Worm (Caenorhabditis elegans) whole organism, L3 larva: ENCODE data around the gene F02C12.2.

Experiments used
- R02D3.7 ChIP-seq: fragments of 150-350 bp; optimal IDR thresholded peaks from 2 replicates; lab custom pipeline; 2014; ENCODE audit warnings: missing biosample characterization, missing genetic modification characterization
- ama-1 ChIP-seq: fragments of 150-350 bp; optimal IDR thresholded peaks from 2 replicates; lab custom pipeline; 2018
- ceh-16 ChIP-seq: sonication (generic microtip); optimal IDR thresholded peaks from 2 replicates; lab custom pipeline; 2017; ENCODE audit warnings: missing biosample characterization, missing genetic modification characterization
- ceh-28 ChIP-seq: fragments of 150-350 bp; optimal IDR thresholded peaks from 2 replicates; lab custom pipeline; 2014; ENCODE audit warnings: missing biosample characterization, missing genetic modification reagents, missing genetic modification characterization
- ceh-82 ChIP-seq: fragments of 150-350 bp; optimal IDR thresholded peaks from 2 replicates; lab custom pipeline; 2014; ENCODE audit warnings: missing biosample characterization, missing genetic modification characterization
- ceh-9 ChIP-seq: sonication (generic microtip); optimal IDR thresholded peaks from 2 replicates; lab custom pipeline; 2018; ENCODE audit warnings: missing biosample characterization, missing genetic modification characterization
- daf-12 ChIP-seq: fragments of 150-350 bp; optimal IDR thresholded peaks from 2 replicates; lab custom pipeline; 2014; ENCODE audit warnings: missing biosample characterization, missing genetic modification reagents, missing genetic modification characterization
- egl-5 ChIP-seq: fragments of 150-350 bp; optimal IDR thresholded peaks from 2 replicates; lab custom pipeline; 2017; ENCODE audit warnings: missing biosample characterization, missing genetic modification reagents, missing genetic modification characterization, inconsistent platforms
- elt-1 ChIP-seq: fragments of 150-350 bp; optimal IDR thresholded peaks from 2 replicates; lab custom pipeline; 2014; ENCODE audit warnings: missing biosample characterization, missing genetic modification characterization
- elt-2 ChIP-seq: sonication (generic microtip); optimal IDR thresholded peaks from 2 replicates; lab custom pipeline; 2016; ENCODE audit warnings: missing genetic modification reagents, mild to moderate bottlenecking, missing genetic modification characterization, missing compliant biosample characterization
- eor-1 ChIP-seq, 2 experiments: fragments of 150-350 bp; optimal IDR thresholded peaks; 2 replicates each; lab custom pipeline; 2014 to 2018; ENCODE audit warnings: missing biosample characterization in 2 of 2, missing genetic modification characterization in 2 of 2
- fkh-2 ChIP-seq: fragments of 150-350 bp; optimal IDR thresholded peaks from 2 replicates; lab custom pipeline; 2014; ENCODE audit warnings: missing biosample characterization, missing genetic modification reagents, missing genetic modification characterization
- fos-1 ChIP-seq: fragments of 150-350 bp; optimal IDR thresholded peaks from 2 replicates; lab custom pipeline; 2014; ENCODE audit warnings: missing biosample characterization, missing genetic modification characterization
- hmg-11 ChIP-seq: sonication (generic microtip); optimal IDR thresholded peaks from 2 replicates; lab custom pipeline; 2016; ENCODE audit warnings: missing genetic modification characterization, missing compliant biosample characterization
- jun-1 ChIP-seq: fragments of 150-350 bp; optimal IDR thresholded peaks from 2 replicates; lab custom pipeline; 2014; ENCODE audit warnings: missing biosample characterization, missing genetic modification reagents, missing genetic modification characterization
- lin-15B ChIP-seq: fragments of 150-350 bp; optimal IDR thresholded peaks from 2 replicates; lab custom pipeline; 2014; ENCODE audit warnings: missing biosample characterization, missing genetic modification characterization
- lin-39 ChIP-seq: fragments of 150-350 bp; optimal IDR thresholded peaks from 2 replicates; lab custom pipeline; 2018; ENCODE audit warnings: missing biosample characterization, missing genetic modification reagents, missing genetic modification characterization
- lsy-12 ChIP-seq: sonication (generic microtip); optimal IDR thresholded peaks from 2 replicates; lab custom pipeline; 2016; ENCODE audit warnings: mild to moderate bottlenecking, missing genetic modification characterization, missing compliant biosample characterization
- mdl-1 ChIP-seq: fragments of 150-350 bp; optimal IDR thresholded peaks from 2 replicates; lab custom pipeline; 2014; ENCODE audit warnings: missing biosample characterization, missing genetic modification characterization
- mml-1 ChIP-seq: fragments of 150-350 bp; sonication (generic microtip); optimal IDR thresholded peaks from 3 replicates; lab custom pipeline; 2014; ENCODE audit warnings: missing biosample characterization, missing genetic modification characterization
- nhr-11 ChIP-seq: fragments of 150-350 bp; optimal IDR thresholded peaks from 2 replicates; lab custom pipeline; 2014; ENCODE audit warnings: missing biosample characterization, missing genetic modification characterization
- nhr-12 ChIP-seq: fragments of 150-350 bp; optimal IDR thresholded peaks from 2 replicates; lab custom pipeline; 2014; ENCODE audit warnings: missing biosample characterization, missing genetic modification characterization
- nhr-237 ChIP-seq: fragments of 150-350 bp; optimal IDR thresholded peaks from 2 replicates; lab custom pipeline; 2014; ENCODE audit warnings: missing biosample characterization, missing genetic modification characterization
- nhr-25 ChIP-seq: sonication (generic microtip); optimal IDR thresholded peaks from 2 replicates; lab custom pipeline; 2017; ENCODE audit warnings: missing biosample characterization, missing genetic modification characterization
- nhr-28 ChIP-seq: fragments of 150-350 bp; optimal IDR thresholded peaks from 2 replicates; lab custom pipeline; 2014; ENCODE audit warnings: missing biosample characterization, missing genetic modification characterization
- nhr-43 ChIP-seq: sonication (generic microtip); optimal IDR thresholded peaks from 2 replicates; lab custom pipeline; 2016; ENCODE audit warnings: mild to moderate bottlenecking, missing genetic modification characterization, missing compliant biosample characterization; ENCODE audit not compliant: poor library complexity, severe bottlenecking
- nhr-67 ChIP-seq: fragments of 150-350 bp; optimal IDR thresholded peaks from 2 replicates; lab custom pipeline; 2014; ENCODE audit warnings: missing biosample characterization, missing genetic modification characterization
- nhr-76 ChIP-seq: fragments of 150-350 bp; sonication (generic microtip); optimal IDR thresholded peaks from 5 replicates; lab custom pipeline; 2014; ENCODE audit warnings: missing biosample characterization, missing genetic modification characterization
- pha-4 ChIP-seq: fragments of 150-350 bp; optimal IDR thresholded peaks from 2 replicates; lab custom pipeline; 2014; ENCODE audit warnings: missing biosample characterization, missing genetic modification reagents, missing genetic modification characterization
- pqm-1 ChIP-seq: fragments of 150-350 bp; optimal IDR thresholded peaks from 2 replicates; lab custom pipeline; 2017; ENCODE audit warnings: missing biosample characterization, missing genetic modification characterization, inconsistent platforms
- sea-2 ChIP-seq: fragments of 150-350 bp; sonication (generic microtip); optimal IDR thresholded peaks from 4 replicates; lab custom pipeline; 2014; ENCODE audit warnings: missing biosample characterization, missing genetic modification reagents, missing genetic modification characterization
- skn-1 ChIP-seq: fragments of 150-350 bp; optimal IDR thresholded peaks from 2 replicates; lab custom pipeline; 2014; ENCODE audit warnings: missing biosample characterization, missing genetic modification characterization
- unc-39 ChIP-seq: sonication (generic microtip); optimal IDR thresholded peaks from 4 replicates; lab custom pipeline; 2017; ENCODE audit warnings: missing biosample characterization, missing genetic modification characterization
- ztf-4 ChIP-seq: fragments of 150-350 bp; optimal IDR thresholded peaks from 2 replicates; lab custom pipeline; 2014; ENCODE audit warnings: missing biosample characterization, missing genetic modification characterization

The F02C12.2 gene

DNA sequence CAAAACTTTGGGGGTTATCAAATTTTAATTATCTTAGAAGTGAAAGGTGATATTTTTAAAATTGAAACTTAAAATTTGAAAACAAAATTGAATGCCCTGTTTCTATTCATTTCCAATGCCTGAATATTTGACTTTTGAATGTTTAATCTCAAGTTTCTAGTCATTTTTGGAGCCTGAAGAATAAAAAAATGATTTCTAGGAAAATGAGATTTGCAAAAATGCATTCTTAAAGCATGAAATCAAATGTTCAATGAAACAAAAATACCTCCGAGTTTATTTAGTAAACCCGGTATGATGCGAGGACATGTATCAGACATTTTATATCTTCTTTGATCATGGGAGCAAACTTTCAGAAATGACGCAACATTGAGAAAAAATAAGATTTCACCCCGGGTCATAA is 20.0 kb downstream of the F02C12.2 start:
- no peak for TF ChIP-seq egl-5 (tag; lab: Kevin White, UChicago)
- TF ChIP-seq fos-1 (tag; lab: Kevin White, UChicago), result no peak
- TF ChIP-seq unc-39, result no peak
- no peak for TF ChIP-seq mdl-1 (tag; lab: Kevin White, UChicago)
- no peak for TF ChIP-seq sea-2
- TF ChIP-seq ama-1 (lab: Kevin White, UChicago), result no peak
- peak; percentile 84 for TF ChIP-seq nhr-11 (tag; lab: Kevin White, UChicago)
- no peak for TF ChIP-seq elt-1 (tag; lab: Kevin White, UChicago)
- TF ChIP-seq, all 47 proteins: peak for 1

DNA sequence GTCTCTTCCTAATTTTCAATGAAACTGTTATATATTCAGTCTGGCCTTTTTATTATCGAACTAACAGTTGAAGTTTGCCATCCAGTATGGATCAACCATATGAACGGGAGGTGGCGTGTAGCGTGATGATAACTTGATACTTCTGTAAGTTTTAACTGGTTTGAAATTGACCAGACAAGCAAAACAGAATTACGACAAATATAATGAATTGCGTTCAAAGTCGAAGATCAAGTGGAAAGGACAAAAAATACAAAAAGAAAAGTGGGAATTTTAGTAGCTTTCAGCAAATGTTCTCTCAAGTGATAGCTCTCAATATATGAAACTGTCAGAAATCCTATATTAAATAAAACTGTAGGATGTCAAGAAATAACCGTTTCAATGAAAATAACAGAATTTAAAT is 22.3 kb downstream of the F02C12.2 start, which contains the start of the genes C49F8.14 and gem-1:
TSS of gene C49F8.14 (minus strand) at position 99 of the 400 bp plus-strand sequence.
TSS of gene gem-1 (minus strand) at position 142 of the 400 bp plus-strand sequence.
- no peak for TF ChIP-seq pqm-1 (tag; lab: Kevin White, UChicago)
- TF ChIP-seq ceh-9 (tag; lab: Kevin White, UChicago), result no peak
- no peak for TF ChIP-seq lin-39 (tag; lab: Kevin White, UChicago)
- TF ChIP-seq nhr-43 (tag; lab: Kevin White, UChicago), result no peak
- TF ChIP-seq nhr-25 (tag; lab: Kevin White, UChicago), result no peak
- TF ChIP-seq pha-4, result no peak
- no peak for TF ChIP-seq elt-1 (tag; lab: Kevin White, UChicago)
- no peak for TF ChIP-seq eor-1 (tag; optimal IDR thresholded peaks at IDR 0.05; lab: Kevin White, UChicago)
- TF ChIP-seq fkh-2 (tag; lab: Kevin White, UChicago), result no peak
- no peak for TF ChIP-seq mdl-1 (tag; lab: Kevin White, UChicago)
- no peak for TF ChIP-seq unc-39
- TF ChIP-seq hmg-11, result no peak
- no peak for TF ChIP-seq nhr-76
- TF ChIP-seq mml-1 (tag; lab: Kevin White, UChicago), result no peak
- no peak for TF ChIP-seq sea-2
- TF ChIP-seq lin-15B, result no peak
- no peak for TF ChIP-seq nhr-12 (tag; lab: Kevin White, UChicago)

DNA sequence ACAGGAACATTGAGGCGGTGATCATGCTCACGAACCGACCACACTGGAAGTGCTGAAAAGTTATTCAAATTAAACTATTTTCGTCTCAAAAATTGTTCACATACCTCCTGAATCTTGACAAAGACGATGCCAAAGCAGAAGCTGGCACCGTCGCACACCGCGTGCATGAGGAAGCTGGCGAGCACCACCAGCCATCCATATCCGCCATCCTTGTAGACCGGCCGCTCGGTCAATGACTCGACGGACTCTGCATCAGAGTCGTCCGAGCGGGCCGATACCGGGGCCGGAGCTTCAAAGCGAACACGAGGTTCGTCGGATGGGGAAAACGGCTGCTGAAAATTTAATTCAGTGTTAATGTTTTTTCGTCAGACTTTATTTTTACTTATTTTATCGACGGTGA is 22.9 kb downstream of the F02C12.2 start:
- TF ChIP-seq daf-12 (no peak), unc-39 (no peak), nhr-28 (tag; lab: Kevin White, UChicago) (no peak), elt-2 (tag; lab: Kevin White, UChicago) (no peak), ceh-28 (tag; lab: Kevin White, UChicago) (no peak), nhr-43 (tag; lab: Kevin White, UChicago) (no peak), nhr-67 (tag; lab: Kevin White, UChicago) (no peak)
- TF ChIP-seq, all 47 proteins: peak for 0

DNA sequence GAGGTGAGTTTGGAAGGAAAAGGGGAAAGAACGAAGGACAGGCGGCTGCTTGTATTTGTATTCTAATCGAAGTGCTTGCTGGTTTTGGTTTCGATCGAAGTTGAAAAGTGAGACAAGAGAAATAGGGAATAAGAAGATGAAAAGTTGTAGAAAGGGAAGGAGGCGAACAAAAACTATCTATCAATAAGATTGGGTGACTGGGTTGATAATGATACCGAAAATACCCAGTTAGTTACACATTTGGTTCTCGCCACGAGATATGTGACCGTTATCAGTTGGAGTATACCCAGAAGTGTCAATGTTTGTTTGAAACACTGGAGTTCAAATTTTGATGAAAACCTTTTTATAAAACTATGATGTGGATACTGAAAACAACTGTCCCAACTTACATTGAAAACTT is 30.8 kb downstream of the F02C12.2 start:
- peak; percentile 24 for TF ChIP-seq pha-4
- no peak for TF ChIP-seq ztf-4 (tag; lab: Kevin White, UChicago)
- peak; percentile 79 for TF ChIP-seq pqm-1 (tag; lab: Kevin White, UChicago)
- no peak for TF ChIP-seq nhr-76
- peak; percentile 46 for TF ChIP-seq jun-1 (tag; lab: Kevin White, UChicago)
- no peak for TF ChIP-seq ceh-9 (tag; lab: Kevin White, UChicago)
- TF ChIP-seq mml-1 (tag; lab: Kevin White, UChicago), result no peak
- no peak for TF ChIP-seq nhr-43 (tag; lab: Kevin White, UChicago)
- TF ChIP-seq elt-2 (tag; lab: Kevin White, UChicago), result peak; percentile 90
- TF ChIP-seq ceh-82 (tag; lab: Kevin White, UChicago), result no peak
- TF ChIP-seq daf-12, result no peak

DNA sequence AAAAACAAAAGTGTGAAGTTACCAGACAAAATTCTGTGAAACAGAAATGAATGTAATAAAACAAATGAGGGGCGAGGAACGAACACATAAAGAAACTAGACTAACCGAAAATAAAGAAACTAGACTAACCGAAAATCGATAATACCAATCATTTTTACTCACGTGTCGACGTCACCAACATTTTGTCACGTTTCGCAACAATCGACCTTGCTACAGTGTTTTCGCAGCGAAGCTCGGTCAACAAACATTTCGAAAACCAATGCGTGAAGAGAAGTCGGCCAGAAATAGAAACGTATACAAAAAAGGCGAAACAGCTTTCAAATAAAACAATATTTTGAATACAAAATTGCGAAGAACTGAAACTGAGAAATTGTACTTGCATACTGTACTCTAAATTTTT is 32.2 kb downstream of the F02C12.2 start:
- TF ChIP-seq ceh-82 (tag; lab: Kevin White, UChicago) (no peak), pha-4 (peak; percentile 55)

DNA sequence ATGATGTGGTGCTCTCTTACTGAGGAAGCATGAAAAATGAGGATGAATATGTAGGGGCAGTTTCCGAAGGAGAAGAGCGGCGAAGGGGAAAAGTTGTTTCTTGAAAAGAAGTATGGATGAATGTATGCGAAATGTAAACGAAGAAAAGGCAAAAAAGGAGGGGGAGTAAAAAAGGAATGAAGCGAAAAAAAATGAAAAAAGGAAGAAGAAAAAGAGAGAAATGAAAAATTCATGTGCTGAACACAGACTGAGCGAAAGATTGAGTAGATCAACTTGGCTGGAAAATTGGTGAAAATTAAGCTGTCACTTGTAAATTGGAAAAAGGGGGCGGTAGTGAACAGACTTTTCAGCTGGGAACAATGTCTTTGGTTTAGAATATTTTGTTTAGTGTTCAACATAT is 34.2 kb downstream of the F02C12.2 start, which contains the start of gene C49F8.1:
TSS of gene C49F8.1 (minus strand) at position 101 of the 400 bp plus-strand sequence.
- TF ChIP-seq lin-15B (no peak), ceh-16 (tag; lab: Kevin White, UChicago) (no peak), nhr-11 (tag; lab: Kevin White, UChicago) (no peak), nhr-76 (no peak), skn-1 (no peak), mml-1 (tag; lab: Kevin White, UChicago) (no peak), lsy-12 (tag; lab: Kevin White, UChicago) (no peak), ama-1 (lab: Kevin White, UChicago) (no peak), nhr-25 (tag; lab: Kevin White, UChicago) (no peak), pha-4 (no peak), R02D3.7 (tag; lab: Kevin White, UChicago) (no peak), ztf-4 (tag; lab: Kevin White, UChicago) (no peak), fkh-2 (tag; lab: Kevin White, UChicago) (no peak), nhr-237 (tag; lab: Kevin White, UChicago) (no peak)
